Fruit fly (Drosophila melanogaster): Measurements from ENCODE around the gene CG10352.
A peak's percentile ranks its signal among the peaks of the same experiment; 100 is the strongest.

CG10352 gene

dm6 chrX:11915154-11915593 is 38.2 kb upstream of the CG10352 start (continued):
- peak in 1 of 2 experiments; percentile 79 for TF ChIP-seq Hr78 (GFP tag; optimal IDR thresholded peaks at IDR 0.05)
- TF ChIP-seq ara (GFP tag; IDR thresholded peaks at IDR 0.05) = peak; percentile 88
- peak; percentile 87 for TF ChIP-seq CG3281 (GFP tag; optimal IDR thresholded peaks at IDR 0.05)
- TF ChIP-seq tgo (GFP tag; IDR thresholded peaks at IDR 0.05) = peak; percentile 90
- peak; percentile 73 for TF ChIP-seq Chrac-16 (GFP tag; optimal IDR thresholded peaks at IDR 0.05)
- TF ChIP-seq CG8089 (GFP tag; optimal IDR thresholded peaks at IDR 0.05) = no peak
- peak; percentile 75 for TF ChIP-seq CG17568 (GFP tag; optimal IDR thresholded peaks at IDR 0.05)
- TF ChIP-seq CG4282 (GFP tag; optimal IDR thresholded peaks at IDR 0.05) = no peak
- no peak for TF ChIP-seq Dll (GFP tag; IDR thresholded peaks at IDR 0.05; ENCODE audit: partially characterized antibody)
- peak; percentile 8 for TF ChIP-seq MESR4 (GFP tag; optimal IDR thresholded peaks at IDR 0.05)
- TF ChIP-seq CG15696 (tag; optimal IDR thresholded peaks at IDR 0.05) = peak; percentile 93
- TF ChIP-seq CG4820 (GFP tag; optimal IDR thresholded peaks at IDR 0.05) = peak; percentile 79
- peak; percentile 93 for TF ChIP-seq zen (tag; optimal IDR thresholded peaks at IDR 0.05)
- TF ChIP-seq CG5180 (GFP tag; optimal IDR thresholded peaks at IDR 0.05) = peak; percentile 83
- TF ChIP-seq CG3726 (GFP tag; IDR thresholded peaks at IDR 0.05) = peak; percentile 81; the same call in 2 of the 3 replicates
- TF ChIP-seq CG6254 (GFP tag; optimal IDR thresholded peaks at IDR 0.05) = peak; percentile 85
- TF ChIP-seq fd96Cb (tag; optimal IDR thresholded peaks at IDR 0.05) = peak; percentile 91
- peak; percentile 90 for TF ChIP-seq so (GFP tag; IDR thresholded peaks at IDR 0.05)
- peak; percentile 84 for TF ChIP-seq tio (GFP tag; optimal IDR thresholded peaks at IDR 0.05)
- TF ChIP-seq CG18599 (GFP tag; optimal IDR thresholded peaks at IDR 0.05) = peak; percentile 89
- TF ChIP-seq CG4404 (GFP tag; IDR thresholded peaks at IDR 0.05) = peak; percentile 80
- peak; percentile 90 for TF ChIP-seq lmd (GFP tag; IDR thresholded peaks at IDR 0.05)
- peak; percentile 64; the same call in 1 of the 2 replicates for TF ChIP-seq cas (GFP tag; IDR thresholded peaks at IDR 0.05)
- peak; percentile 61; the same call in 1 of the 3 replicates for TF ChIP-seq Optix (GFP tag; IDR thresholded peaks at IDR 0.05)
- no peak for TF ChIP-seq Trl (optimal IDR thresholded peaks at IDR 0.05)
- TF ChIP-seq Trl (GFP tag; optimal IDR thresholded peaks at IDR 0.05) = no peak
- TF ChIP-seq CG3065 (GFP tag; optimal IDR thresholded peaks at IDR 0.05) = peak; percentile 35
- peak; percentile 57 for TF ChIP-seq CG10462 (GFP tag; optimal IDR thresholded peaks at IDR 0.05)
- TF ChIP-seq CG8924 (tag; optimal IDR thresholded peaks at IDR 0.05) = peak; percentile 94
- TF ChIP-seq D (optimal IDR thresholded peaks at IDR 0.05) = no peak
- TF ChIP-seq D (GFP tag; optimal IDR thresholded peaks at IDR 0.05) = peak; percentile 88
- no peak for TF ChIP-seq crc (GFP tag; optimal IDR thresholded peaks at IDR 0.05)
- TF ChIP-seq wek (GFP tag; optimal IDR thresholded peaks at IDR 0.05) = peak; percentile 15
- peak; percentile 74 for TF ChIP-seq CG10366 (GFP tag; IDR thresholded peaks at IDR 0.05)
- no peak for TF ChIP-seq Bdp1 (GFP tag; optimal IDR thresholded peaks at IDR 0.05)
- TF ChIP-seq CoRest (tag; optimal IDR thresholded peaks at IDR 0.05) = peak; percentile 95
- TF ChIP-seq ewg (GFP tag; optimal IDR thresholded peaks at IDR 0.05) = peak; percentile 86
- TF ChIP-seq CG9727 (GFP tag; optimal IDR thresholded peaks at IDR 0.05) = peak; percentile 94
- no peak for TF ChIP-seq CG16863 (GFP tag; optimal IDR thresholded peaks at IDR 0.05)
- TF ChIP-seq CG6791 (GFP tag; IDR thresholded peaks at IDR 0.05; ENCODE audit: partially characterized antibody) = no peak
- peak; percentile 54 for TF ChIP-seq CG17186 (GFP tag; optimal IDR thresholded peaks at IDR 0.05)
- peak; percentile 79 for TF ChIP-seq slou (GFP tag; optimal IDR thresholded peaks at IDR 0.05)
- no peak for TF ChIP-seq ab (GFP tag; optimal IDR thresholded peaks at IDR 0.05)
- peak; percentile 89 for TF ChIP-seq ATbp (GFP tag; optimal IDR thresholded peaks at IDR 0.05)
- peak; percentile 86 for TF ChIP-seq HHEX (GFP tag; optimal IDR thresholded peaks at IDR 0.05)
- TF ChIP-seq z (GFP tag; IDR thresholded peaks at IDR 0.05) = no peak
- TF ChIP-seq CG18011 (GFP tag; optimal IDR thresholded peaks at IDR 0.05) = peak; percentile 9
- TF ChIP-seq nom (GFP tag; optimal IDR thresholded peaks at IDR 0.05) = peak; percentile 85
- TF ChIP-seq pzg (GFP tag; optimal IDR thresholded peaks at IDR 0.05) = no peak
- peak; percentile 91 for TF ChIP-seq CG12659 (GFP tag; optimal IDR thresholded peaks at IDR 0.05)

Data from whole organism, embryonic.